Worm (Caenorhabditis elegans): ENCODE measurements around the gene rpl-5.

- TF ChIP-seq med-1 (GFP tag; optimal IDR thresholded peaks at IDR 0.05; ENCODE audit: insufficient read depth) (no peak), cog-1 (tag; optimal IDR thresholded peaks at IDR 0.05) (no peak), klf-2 (GFP tag; conservative IDR thresholded peaks at IDR 0.05) (no peak), ztf-23 (GFP tag; IDR thresholded peaks at IDR 0.05) (no peak), flt-1 (GFP tag; IDR thresholded peaks at IDR 0.05) (no peak), ref-1 (GFP tag; conservative IDR thresholded peaks at IDR 0.05) (no peak), ztf-29 (GFP tag; IDR thresholded peaks at IDR 0.05) (no peak), tab-1 (GFP tag; IDR thresholded peaks at IDR 0.05) (no peak)
Measured at ce11 chrII:8585921-8586320, 16.2 kb downstream of the rpl-5 start.
